Fruit fly (Drosophila melanogaster) whole organism, embryonic: ENCODE results near the gene CG7903.
A peak's percentile ranks its signal among the peaks of the same experiment; 100 is the strongest.

Experiments
- Awh ChIP-seq: fragments of 200-800 bp; sonication (Bioruptor generic); IDR thresholded peaks from 2 replicates; pipeline ENCODE4, ENCODE4 v1.3.6; 2022; ENCODE audit warnings: missing biosample characterization, missing genetic modification characterization
- Blimp-1 ChIP-seq: fragments of 200-800 bp; sonication (Bioruptor generic); optimal IDR thresholded peaks from 3 replicates; lab custom pipeline; 2018; ENCODE audit warnings: missing biosample characterization, missing genetic modification characterization, mild to moderate bottlenecking, moderate library complexity, missing genetic modification reagents
- CG10147 ChIP-seq: fragments of 200-800 bp; sonication (Bioruptor generic); optimal IDR thresholded peaks from 2 replicates; lab custom pipeline; 2019; ENCODE audit warnings: missing biosample characterization, mild to moderate bottlenecking, missing genetic modification characterization, moderate library complexity
- CG10209 ChIP-seq: fragments of 200-800 bp; sonication (Bioruptor generic); optimal IDR thresholded peaks from 3 replicates; lab custom pipeline; 2017; ENCODE audit warnings: missing biosample characterization, mild to moderate bottlenecking, missing genetic modification characterization, missing genetic modification reagents
- CG10543 ChIP-seq: fragments of 200-800 bp; sonication (Bioruptor generic); optimal IDR thresholded peaks from 3 replicates; lab custom pipeline; 2017; ENCODE audit warnings: missing biosample characterization, mild to moderate bottlenecking, missing genetic modification characterization, moderate library complexity
- CG11504 ChIP-seq: fragments of 200-800 bp; sonication (Bioruptor generic); optimal IDR thresholded peaks from 3 replicates; lab custom pipeline; 2019; ENCODE audit warnings: missing biosample characterization, mild to moderate bottlenecking, missing genetic modification characterization, moderate library complexity
- CG12236 ChIP-seq: fragments of 200-800 bp; sonication (Bioruptor generic); optimal IDR thresholded peaks from 2 replicates; lab custom pipeline; 2016; ENCODE audit warnings: missing biosample characterization, missing genetic modification characterization
- CG13775 ChIP-seq: fragments of 200-800 bp; sonication (Bioruptor generic); optimal IDR thresholded peaks from 3 replicates; lab custom pipeline; 2017; ENCODE audit warnings: missing biosample characterization, mild to moderate bottlenecking, missing genetic modification characterization
- CG15601 ChIP-seq: fragments of 200-800 bp; sonication (Bioruptor generic); optimal IDR thresholded peaks from 3 replicates; lab custom pipeline; 2019; ENCODE audit warnings: missing biosample characterization, mild to moderate bottlenecking, missing genetic modification characterization, moderate library complexity
- CG18476 ChIP-seq: fragments of 200-800 bp; sonication (Bioruptor generic); optimal IDR thresholded peaks from 2 replicates; lab custom pipeline; 2016; ENCODE audit warnings: missing biosample characterization, mild to moderate bottlenecking, missing genetic modification characterization
- CG32532 ChIP-seq: fragments of 200-800 bp; sonication (Bioruptor generic); IDR thresholded peaks from 2 replicates; pipeline ENCODE4 v1.3.6; 2022; ENCODE audit warnings: missing biosample characterization, missing genetic modification characterization
- CG32772 ChIP-seq: fragments of 200-800 bp; sonication (Bioruptor generic); IDR thresholded peaks from 2 replicates; pipeline ENCODE4 v1.3.6; 2022; ENCODE audit warnings: missing biosample characterization, missing genetic modification characterization
- CG3726 ChIP-seq: fragments of 200-800 bp; sonication (Bioruptor generic); IDR thresholded peaks from 3 replicates; pipeline ENCODE4, ENCODE4 v1.3.6; 2022; ENCODE audit warnings: missing biosample characterization, missing genetic modification characterization
- CG42726 ChIP-seq: fragments of 200-800 bp; sonication (Bioruptor generic); IDR thresholded peaks from 2 replicates; pipeline ENCODE4 v1.3.6; 2022; ENCODE audit warnings: missing biosample characterization, missing genetic modification characterization; ENCODE audit not compliant: partially characterized antibody
- CG43689 ChIP-seq: fragments of 200-800 bp; sonication (Bioruptor generic); IDR thresholded peaks from 2 replicates; pipeline ENCODE4 v1.3.6; 2022; ENCODE audit warnings: missing biosample characterization, missing genetic modification characterization
- CG7928 ChIP-seq: fragments of 200-800 bp; sonication (Bioruptor generic); optimal IDR thresholded peaks from 2 replicates; lab custom pipeline; 2017; ENCODE audit warnings: missing biosample characterization, mild to moderate bottlenecking, missing genetic modification characterization
- CG8281 ChIP-seq: fragments of 200-800 bp; sonication (Bioruptor generic); optimal IDR thresholded peaks from 2 replicates; lab custom pipeline; 2018; ENCODE audit warnings: missing biosample characterization, mild to moderate bottlenecking, missing genetic modification characterization, moderate library complexity
- CG9437 ChIP-seq: fragments of 200-800 bp; sonication (Bioruptor generic); optimal IDR thresholded peaks from 2 replicates; lab custom pipeline; 2018; ENCODE audit warnings: missing biosample characterization, mild to moderate bottlenecking, missing genetic modification characterization
- CG9817 ChIP-seq: fragments of 200-800 bp; sonication (Bioruptor generic); optimal IDR thresholded peaks from 2 replicates; lab custom pipeline; 2018; ENCODE audit warnings: missing biosample characterization, mild to moderate bottlenecking, missing genetic modification characterization, moderate library complexity
- CG9932 ChIP-seq: fragments of 200-800 bp; sonication (Bioruptor generic); IDR thresholded peaks from 2 replicates; pipeline ENCODE4 v1.3.6; 2022; ENCODE audit warnings: missing biosample characterization, missing genetic modification characterization
- CHES-1-like ChIP-seq: fragments of 200-800 bp; sonication (Bioruptor generic); optimal IDR thresholded peaks from 2 replicates; lab custom pipeline; 2016; ENCODE audit warnings: missing biosample characterization, missing genetic modification characterization
- E2f1 ChIP-seq: fragments of 200-800 bp; sonication (Bioruptor generic); IDR thresholded peaks from 2 replicates; pipeline ENCODE4 v1.3.6; 2022; ENCODE audit warnings: missing biosample characterization, missing genetic modification characterization
- Fer1 ChIP-seq: fragments of 200-800 bp; sonication (Bioruptor generic); optimal IDR thresholded peaks from 2 replicates; lab custom pipeline; 2017; ENCODE audit warnings: missing biosample characterization, mild to moderate bottlenecking, missing genetic modification characterization
- Hey ChIP-seq: fragments of 200-800 bp; sonication (Bioruptor generic); optimal IDR thresholded peaks from 3 replicates; lab custom pipeline; 2018; ENCODE audit warnings: missing biosample characterization, mild to moderate bottlenecking, missing genetic modification characterization
- HmgZ ChIP-seq: fragments of 200-800 bp; sonication (Bioruptor generic); optimal IDR thresholded peaks from 2 replicates; lab custom pipeline; 2018; ENCODE audit warnings: missing biosample characterization, mild to moderate bottlenecking, missing genetic modification characterization
- Hr3 ChIP-seq: fragments of 200-800 bp; sonication (Bioruptor generic); optimal IDR thresholded peaks from 3 replicates; lab custom pipeline; 2016; ENCODE audit warnings: missing biosample characterization, missing genetic modification characterization
- Hr39 ChIP-seq: fragments of >200 bp; optimal IDR thresholded peaks from 2 replicates; lab custom pipeline; 2017
- Meics ChIP-seq: fragments of 200-800 bp; sonication (Bioruptor generic); optimal IDR thresholded peaks from 2 replicates; lab custom pipeline; 2017; ENCODE audit warnings: missing biosample characterization, mild to moderate bottlenecking, missing genetic modification characterization
- Rx ChIP-seq: fragments of 200-800 bp; sonication (Bioruptor generic); IDR thresholded peaks from 2 replicates; pipeline ENCODE4 v1.3.6; 2022; ENCODE audit warnings: missing biosample characterization, missing genetic modification characterization
- Scr ChIP-seq: fragments of 200-800 bp; sonication (Bioruptor generic); IDR thresholded peaks from 2 replicates; pipeline ENCODE4 v1.3.6; 2022; ENCODE audit warnings: missing biosample characterization, missing genetic modification characterization; ENCODE audit not compliant: partially characterized antibody
- Stat92E ChIP-seq, 3 experiments: fragments of >200 bp in 2 of 3; fragments of 200-800 bp in 1 of 3; sonication (Bioruptor generic) in 1 of 3; optimal IDR thresholded peaks; 2 replicates each; lab custom pipeline; 2017 to 2019; ENCODE audit warnings: missing biosample characterization in 3 of 3, missing genetic modification characterization in 3 of 3, mild to moderate bottlenecking in 1 of 3, moderate library complexity in 1 of 3
- al ChIP-seq: fragments of 200-800 bp; sonication (Bioruptor generic); IDR thresholded peaks from 2 replicates; pipeline ENCODE4 v1.3.6; 2022; ENCODE audit warnings: missing biosample characterization, missing genetic modification characterization
- aop ChIP-seq: fragments of 200-800 bp; sonication (Bioruptor generic); IDR thresholded peaks from 2 replicates; pipeline ENCODE4 v1.3.6; 2022; ENCODE audit warnings: missing biosample characterization, missing genetic modification characterization
- ap ChIP-seq: fragments of 200-800 bp; sonication (Bioruptor generic); IDR thresholded peaks from 2 replicates; pipeline ENCODE4 v1.3.6; 2022; ENCODE audit warnings: missing biosample characterization, missing genetic modification characterization
- caup ChIP-seq: fragments of 200-800 bp; sonication (Bioruptor generic); optimal IDR thresholded peaks from 3 replicates; lab custom pipeline; 2017; ENCODE audit warnings: missing biosample characterization, mild to moderate bottlenecking, missing genetic modification characterization, moderate library complexity; ENCODE audit not compliant: severe bottlenecking
- dati ChIP-seq: fragments of 200-800 bp; sonication (Bioruptor generic); IDR thresholded peaks from 2 replicates; pipeline ENCODE4 v1.3.6; 2022; ENCODE audit warnings: missing biosample characterization, missing genetic modification characterization
- eyg ChIP-seq: fragments of 200-800 bp; sonication (Bioruptor generic); optimal IDR thresholded peaks from 3 replicates; lab custom pipeline; 2016; ENCODE audit warnings: missing biosample characterization, missing genetic modification characterization
- fd64A ChIP-seq: fragments of 200-800 bp; sonication (Bioruptor generic); optimal IDR thresholded peaks from 3 replicates; lab custom pipeline; 2018; ENCODE audit warnings: missing biosample characterization, mild to moderate bottlenecking, missing genetic modification characterization
- hb ChIP-seq: fragments of 200-800 bp; sonication (Bioruptor generic); IDR thresholded peaks from 3 replicates; pipeline ENCODE4 v1.3.6; 2022; ENCODE audit warnings: missing biosample characterization, missing genetic modification characterization; ENCODE audit not compliant: partially characterized antibody
- jigr1 ChIP-seq: fragments of 200-800 bp; sonication (Bioruptor generic); IDR thresholded peaks from 3 replicates; pipeline ENCODE4 v1.3.6; 2022; ENCODE audit warnings: missing biosample characterization, missing genetic modification characterization
- mam ChIP-seq: fragments of 200-800 bp; sonication (Bioruptor generic); optimal IDR thresholded peaks from 3 replicates; lab custom pipeline; 2016; ENCODE audit warnings: missing biosample characterization, missing genetic modification characterization
- mirr ChIP-seq: fragments of 200-800 bp; sonication (Bioruptor generic); optimal IDR thresholded peaks from 3 replicates; lab custom pipeline; 2018; ENCODE audit warnings: missing biosample characterization, mild to moderate bottlenecking, missing genetic modification characterization
- nerfin-1 ChIP-seq: fragments of 200-800 bp; sonication (Bioruptor generic); optimal IDR thresholded peaks from 3 replicates; lab custom pipeline; 2019; ENCODE audit warnings: missing biosample characterization, mild to moderate bottlenecking, missing genetic modification characterization, moderate library complexity
- pb ChIP-seq: fragments of 200-800 bp; sonication (Bioruptor generic); optimal IDR thresholded peaks from 3 replicates; lab custom pipeline; 2016; ENCODE audit warnings: missing biosample characterization, missing genetic modification characterization
- pum ChIP-seq: fragments of 200-800 bp; sonication (Bioruptor generic); optimal IDR thresholded peaks from 2 replicates; lab custom pipeline; 2016; ENCODE audit warnings: missing biosample characterization, missing genetic modification characterization
- row ChIP-seq: fragments of 200-800 bp; sonication (Bioruptor generic); IDR thresholded peaks from 3 replicates; pipeline ENCODE4 v1.3.6; 2022; ENCODE audit warnings: missing biosample characterization, missing genetic modification characterization
- salm ChIP-seq: fragments of 200-800 bp; sonication (Bioruptor generic); optimal IDR thresholded peaks from 2 replicates; lab custom pipeline; 2018; ENCODE audit warnings: missing biosample characterization, mild to moderate bottlenecking, missing genetic modification characterization
- tap ChIP-seq: fragments of 200-800 bp; optimal IDR thresholded peaks from 3 replicates; lab custom pipeline; 2019; ENCODE audit warnings: missing biosample characterization, mild to moderate bottlenecking, missing genetic modification characterization, moderate library complexity
- tll ChIP-seq, 2 experiments: fragments of 200-800 bp in 1 of 2; fragments of >200 bp in 1 of 2; sonication (Bioruptor generic) in 1 of 2; optimal IDR thresholded peaks; 2 replicates each; lab custom pipeline; 2017 to 2019; ENCODE audit warnings: missing biosample characterization in 2 of 2, missing genetic modification characterization in 2 of 2, mild to moderate bottlenecking in 1 of 2, moderate library complexity in 1 of 2
- vfl ChIP-seq: fragments of 200-800 bp; sonication (Bioruptor generic); optimal IDR thresholded peaks from 2 replicates; lab custom pipeline; 2016; ENCODE audit warnings: missing biosample characterization, missing genetic modification characterization
- yki ChIP-seq: fragments of >200 bp; optimal IDR thresholded peaks from 3 replicates; lab custom pipeline; 2018

The CG7903 gene

DNA sequence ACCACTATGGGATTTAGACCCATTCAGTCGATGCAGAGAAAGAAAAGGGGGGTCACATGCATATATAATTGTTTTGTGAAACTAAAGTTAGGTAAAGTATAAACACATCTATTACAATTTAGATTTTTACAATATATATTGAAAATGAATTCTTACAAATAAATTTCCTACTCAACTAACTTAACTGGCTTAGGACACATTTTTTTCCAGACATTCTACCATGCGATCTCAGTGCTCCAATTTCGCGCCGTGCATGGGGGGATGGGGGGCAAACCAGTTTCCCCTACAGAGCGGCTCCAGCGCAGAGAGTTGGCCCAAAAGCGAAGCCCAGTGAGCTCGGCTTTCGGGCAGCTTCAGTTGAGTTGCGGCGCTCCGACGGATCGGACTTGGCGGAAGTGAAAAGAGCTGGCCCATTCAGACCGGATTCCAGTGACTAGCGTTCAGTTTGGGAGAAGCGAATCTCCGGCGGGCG lies 11.9 kb downstream of the CG7903 start, which contains the start of gene CG7896 (continued):
- TF ChIP-seq pum (GFP tag; lab: Kevin White, UChicago) = no peak
- TF ChIP-seq CG10543 (GFP tag; lab: Kevin White, UChicago) = peak; percentile 74
- TF ChIP-seq ap (GFP tag; lab: Robert Waterston, UW) = no peak
- TF ChIP-seq CHES-1-like (GFP tag; lab: Kevin White, UChicago) = no peak
- peak; percentile 54 for TF ChIP-seq CG10147 (GFP tag; lab: Kevin White, UChicago)
- TF ChIP-seq Awh (GFP tag; lab: Robert Waterston, UW) = peak; percentile 66
- TF ChIP-seq vfl (GFP tag; lab: Kevin White, UChicago) = no peak
- TF ChIP-seq CG9817 (tag; lab: Kevin White, UChicago) = peak; percentile 50
- TF ChIP-seq CG43689 (GFP tag; lab: Robert Waterston, UW) = peak; percentile 49; the same call in 1 of the 2 replicates
- TF ChIP-seq Meics (GFP tag; lab: Kevin White, UChicago) = peak; percentile 69
- peak; percentile 29 for TF ChIP-seq CG8281 (tag; lab: Kevin White, UChicago)
- TF ChIP-seq CG18476 (GFP tag; lab: Kevin White, UChicago) = peak; percentile 11
- peak; percentile 65; the same call in 1 of the 3 replicates for TF ChIP-seq jigr1 (GFP tag; lab: Robert Waterston, UW)
- TF ChIP-seq tap = peak; percentile 48
- peak; percentile 69 for TF ChIP-seq Blimp-1 (GFP tag; lab: Kevin White, UChicago)
- no peak for TF ChIP-seq salm
- TF ChIP-seq CG32532 = peak; percentile 84
- TF ChIP-seq HmgZ (tag; lab: Kevin White, UChicago) = peak; percentile 26
- TF ChIP-seq E2f1 (GFP tag; lab: Robert Waterston, UW) = peak; percentile 76
- peak; percentile 38 for TF ChIP-seq CG9437 (GFP tag; lab: Kevin White, UChicago)
- peak; percentile 45 for TF ChIP-seq nerfin-1 (tag; lab: Kevin White, UChicago)
- peak; percentile 22 for TF ChIP-seq mirr (GFP tag; lab: Kevin White, UChicago)
- TF ChIP-seq Fer1 (GFP tag; lab: Kevin White, UChicago) = peak; percentile 78
- peak; percentile 65 for TF ChIP-seq Hr3 (GFP tag; lab: Kevin White, UChicago)
- peak; percentile 58 for TF ChIP-seq CG13775 (GFP tag; lab: Kevin White, UChicago)
- no peak for TF ChIP-seq CG42726
- no peak for TF ChIP-seq aop (GFP tag; lab: Robert Waterston, UW)
- TF ChIP-seq pb (GFP tag; lab: Kevin White, UChicago) = peak; percentile 10
- TF ChIP-seq CG11504 (tag; lab: Kevin White, UChicago) = no peak
- peak; percentile 94 for TF ChIP-seq row
- no peak for TF ChIP-seq mam (GFP tag; lab: Kevin White, UChicago)
- peak; percentile 54; the same call in 1 of the 2 replicates for TF ChIP-seq Rx (GFP tag; lab: Robert Waterston, UW)
- TF ChIP-seq CG10209 (GFP tag; lab: Kevin White, UChicago) = peak; percentile 64
- TF ChIP-seq CG15601 (tag; lab: Kevin White, UChicago) = peak; percentile 62
- TF ChIP-seq caup = peak; percentile 67
- TF ChIP-seq dati = no peak
- no peak for TF ChIP-seq Hr39 (lab: Kevin White, UChicago)
- TF ChIP-seq tll (GFP tag; optimal IDR thresholded peaks at IDR 0.05; lab: Kevin White, UChicago) = no peak
- no peak for TF ChIP-seq hb
- TF ChIP-seq CG3726 = peak; percentile 74; the same call in 2 of the 3 replicates
- TF ChIP-seq Scr (GFP tag; lab: Robert Waterston, UW) = no peak
- TF ChIP-seq CG32772 = peak; percentile 78
- TF ChIP-seq fd64A (GFP tag; lab: Kevin White, UChicago) = no peak
- no peak for TF ChIP-seq CG7928 (GFP tag; lab: Kevin White, UChicago)
- no peak for TF ChIP-seq CG12236 (GFP tag; lab: Kevin White, UChicago)
- TF ChIP-seq Stat92E (GFP tag; optimal IDR thresholded peaks at IDR 0.05; lab: Kevin White, UChicago) = peak in 1 of 3 experiments; percentile 13
- TF ChIP-seq Hey (tag; lab: Kevin White, UChicago) = no peak
- no peak for TF ChIP-seq eyg (GFP tag; lab: Kevin White, UChicago)
- no peak for TF ChIP-seq yki (lab: Kevin White, UChicago)
- TF ChIP-seq CG9932 (GFP tag; lab: Robert Waterston, UW) = peak; percentile 83
- TF ChIP-seq al (GFP tag; lab: Robert Waterston, UW) = peak; percentile 81
